Worm (Caenorhabditis elegans) whole organism, L3 larva: ENCODE data around the gene Y105C5B.18.

Experiments used
- R02D3.7 ChIP-seq: fragments of 150-350 bp; optimal IDR thresholded peaks from 2 replicates; lab custom pipeline; 2014; ENCODE audit warnings: missing biosample characterization, missing genetic modification characterization
- ZK546.5 ChIP-seq: sonication (generic microtip); optimal IDR thresholded peaks from 2 replicates; lab custom pipeline; 2017; ENCODE audit warnings: missing biosample characterization, missing genetic modification characterization
- ama-1 ChIP-seq: fragments of 150-350 bp; optimal IDR thresholded peaks from 2 replicates; lab custom pipeline; 2018
- ceh-16 ChIP-seq: sonication (generic microtip); optimal IDR thresholded peaks from 2 replicates; lab custom pipeline; 2017; ENCODE audit warnings: missing biosample characterization, missing genetic modification characterization
- ceh-28 ChIP-seq: fragments of 150-350 bp; optimal IDR thresholded peaks from 2 replicates; lab custom pipeline; 2014; ENCODE audit warnings: missing biosample characterization, missing genetic modification reagents, missing genetic modification characterization
- ceh-82 ChIP-seq: fragments of 150-350 bp; optimal IDR thresholded peaks from 2 replicates; lab custom pipeline; 2014; ENCODE audit warnings: missing biosample characterization, missing genetic modification characterization
- ceh-9 ChIP-seq: sonication (generic microtip); optimal IDR thresholded peaks from 2 replicates; lab custom pipeline; 2018; ENCODE audit warnings: missing biosample characterization, missing genetic modification characterization
- daf-12 ChIP-seq: fragments of 150-350 bp; optimal IDR thresholded peaks from 2 replicates; lab custom pipeline; 2014; ENCODE audit warnings: missing biosample characterization, missing genetic modification reagents, missing genetic modification characterization
- egl-27 ChIP-seq: sonication (generic microtip); optimal IDR thresholded peaks from 4 replicates; lab custom pipeline; 2017; ENCODE audit warnings: missing biosample characterization, missing genetic modification reagents, missing genetic modification characterization
- egl-5 ChIP-seq: fragments of 150-350 bp; optimal IDR thresholded peaks from 2 replicates; lab custom pipeline; 2017; ENCODE audit warnings: missing biosample characterization, missing genetic modification reagents, missing genetic modification characterization, inconsistent platforms
- elt-2 ChIP-seq: sonication (generic microtip); optimal IDR thresholded peaks from 2 replicates; lab custom pipeline; 2016; ENCODE audit warnings: missing genetic modification reagents, mild to moderate bottlenecking, missing genetic modification characterization, missing compliant biosample characterization
- elt-3 ChIP-seq, 3 experiments: fragments of 150-350 bp in 1 of 3; sonication (generic microtip) in 2 of 3; optimal IDR thresholded peaks; 2 replicates in 2 of 3; 4 replicates in 1 of 3; lab custom pipeline; 2014 to 2017; ENCODE audit warnings: missing biosample characterization in 3 of 3, missing genetic modification characterization in 3 of 3
- fkh-10 ChIP-seq: sonication (generic microtip); optimal IDR thresholded peaks from 2 replicates; lab custom pipeline; 2017; ENCODE audit warnings: missing biosample characterization, missing genetic modification reagents, missing genetic modification characterization
- fkh-2 ChIP-seq: fragments of 150-350 bp; optimal IDR thresholded peaks from 2 replicates; lab custom pipeline; 2014; ENCODE audit warnings: missing biosample characterization, missing genetic modification reagents, missing genetic modification characterization
- jun-1 ChIP-seq: fragments of 150-350 bp; optimal IDR thresholded peaks from 2 replicates; lab custom pipeline; 2014; ENCODE audit warnings: missing biosample characterization, missing genetic modification reagents, missing genetic modification characterization
- lin-15B ChIP-seq: fragments of 150-350 bp; optimal IDR thresholded peaks from 2 replicates; lab custom pipeline; 2014; ENCODE audit warnings: missing biosample characterization, missing genetic modification characterization
- lin-39 ChIP-seq: fragments of 150-350 bp; optimal IDR thresholded peaks from 2 replicates; lab custom pipeline; 2018; ENCODE audit warnings: missing biosample characterization, missing genetic modification reagents, missing genetic modification characterization
- lsy-12 ChIP-seq: sonication (generic microtip); optimal IDR thresholded peaks from 2 replicates; lab custom pipeline; 2016; ENCODE audit warnings: mild to moderate bottlenecking, missing genetic modification characterization, missing compliant biosample characterization
- mdl-1 ChIP-seq: fragments of 150-350 bp; optimal IDR thresholded peaks from 2 replicates; lab custom pipeline; 2014; ENCODE audit warnings: missing biosample characterization, missing genetic modification characterization
- mml-1 ChIP-seq: fragments of 150-350 bp; sonication (generic microtip); optimal IDR thresholded peaks from 3 replicates; lab custom pipeline; 2014; ENCODE audit warnings: missing biosample characterization, missing genetic modification characterization
- nfya-1 ChIP-seq: sonication (generic microtip); optimal IDR thresholded peaks from 2 replicates; lab custom pipeline; 2017; ENCODE audit warnings: missing genetic modification characterization, mild to moderate bottlenecking, missing compliant biosample characterization, antibody characterized with exemption, moderate library complexity; ENCODE audit not compliant: insufficient read depth
- nhr-11 ChIP-seq: fragments of 150-350 bp; optimal IDR thresholded peaks from 2 replicates; lab custom pipeline; 2014; ENCODE audit warnings: missing biosample characterization, missing genetic modification characterization
- nhr-12 ChIP-seq: fragments of 150-350 bp; optimal IDR thresholded peaks from 2 replicates; lab custom pipeline; 2014; ENCODE audit warnings: missing biosample characterization, missing genetic modification characterization
- nhr-237 ChIP-seq: fragments of 150-350 bp; optimal IDR thresholded peaks from 2 replicates; lab custom pipeline; 2014; ENCODE audit warnings: missing biosample characterization, missing genetic modification characterization
- nhr-25 ChIP-seq: sonication (generic microtip); optimal IDR thresholded peaks from 2 replicates; lab custom pipeline; 2017; ENCODE audit warnings: missing biosample characterization, missing genetic modification characterization
- nhr-28 ChIP-seq: fragments of 150-350 bp; optimal IDR thresholded peaks from 2 replicates; lab custom pipeline; 2014; ENCODE audit warnings: missing biosample characterization, missing genetic modification characterization
- nhr-43 ChIP-seq: sonication (generic microtip); optimal IDR thresholded peaks from 2 replicates; lab custom pipeline; 2016; ENCODE audit warnings: mild to moderate bottlenecking, missing genetic modification characterization, missing compliant biosample characterization; ENCODE audit not compliant: poor library complexity, severe bottlenecking
- nhr-76 ChIP-seq: fragments of 150-350 bp; sonication (generic microtip); optimal IDR thresholded peaks from 5 replicates; lab custom pipeline; 2014; ENCODE audit warnings: missing biosample characterization, missing genetic modification characterization
- nhr-77 ChIP-seq: fragments of 150-350 bp; optimal IDR thresholded peaks from 2 replicates; lab custom pipeline; 2014; ENCODE audit warnings: missing biosample characterization, missing genetic modification characterization
- pha-4 ChIP-seq: fragments of 150-350 bp; optimal IDR thresholded peaks from 2 replicates; lab custom pipeline; 2014; ENCODE audit warnings: missing biosample characterization, missing genetic modification reagents, missing genetic modification characterization
- pqm-1 ChIP-seq: fragments of 150-350 bp; optimal IDR thresholded peaks from 2 replicates; lab custom pipeline; 2017; ENCODE audit warnings: missing biosample characterization, missing genetic modification characterization, inconsistent platforms
- sea-2 ChIP-seq: fragments of 150-350 bp; sonication (generic microtip); optimal IDR thresholded peaks from 4 replicates; lab custom pipeline; 2014; ENCODE audit warnings: missing biosample characterization, missing genetic modification reagents, missing genetic modification characterization
- skn-1 ChIP-seq: fragments of 150-350 bp; optimal IDR thresholded peaks from 2 replicates; lab custom pipeline; 2014; ENCODE audit warnings: missing biosample characterization, missing genetic modification characterization
- snpc-4 ChIP-seq: fragments of 150-350 bp; optimal IDR thresholded peaks from 2 replicates; lab custom pipeline; 2014; ENCODE audit warnings: missing biosample characterization, missing genetic modification characterization
- tbx-2 ChIP-seq: sonication (generic microtip); optimal IDR thresholded peaks from 2 replicates; lab custom pipeline; 2016; ENCODE audit warnings: mild to moderate bottlenecking, missing genetic modification characterization, missing compliant biosample characterization
- ztf-4 ChIP-seq: fragments of 150-350 bp; optimal IDR thresholded peaks from 2 replicates; lab custom pipeline; 2014; ENCODE audit warnings: missing biosample characterization, missing genetic modification characterization

Gene Y105C5B.18

ce11 chrIV:15964307-15964706 is at the start of gene Y105C5B.18:
Y105C5B.18 (plus strand) TSS chrIV:15964607.
- TF ChIP-seq ceh-9 (tag; lab: Kevin White, UChicago) (no peak), egl-5 (no peak), sea-2 (GFP tag; lab: Kevin White, UChicago) (no peak), nhr-237 (tag; lab: Kevin White, UChicago) (no peak), ceh-82 (tag; lab: Kevin White, UChicago) (no peak), nhr-25 (tag; lab: Kevin White, UChicago) (no peak), pqm-1 (tag; lab: Kevin White, UChicago) (no peak), lin-39 (tag; lab: Kevin White, UChicago) (no peak), nhr-77 (tag; lab: Kevin White, UChicago) (no peak)
- TF ChIP-seq, all 47 proteins: peak for 0

ce11 chrIV:15915061-15915460 is 49.3 kb upstream of the Y105C5B.18 start:
- no peak for TF ChIP-seq nhr-43
- TF ChIP-seq egl-27 = no peak
- no peak for TF ChIP-seq sea-2 (GFP tag; lab: Kevin White, UChicago)
- TF ChIP-seq nhr-11 = no peak
- TF ChIP-seq ztf-4 (tag; lab: Kevin White, UChicago) = no peak
- TF ChIP-seq lsy-12 (tag; lab: Kevin White, UChicago) = no peak
- no peak for TF ChIP-seq daf-12
- no peak for TF ChIP-seq ceh-16
- no peak for TF ChIP-seq ceh-82 (tag; lab: Kevin White, UChicago)
- TF ChIP-seq nhr-76 (tag; lab: Kevin White, UChicago) = no peak
- TF ChIP-seq lin-39 (tag; lab: Kevin White, UChicago) = no peak
- TF ChIP-seq R02D3.7 (tag; lab: Kevin White, UChicago) = no peak

- TF ChIP-seq nhr-12 (tag; lab: Kevin White, UChicago) (no peak), snpc-4 (tag; lab: Kevin White, UChicago) (no peak)
These were observed 41.4 kb upstream of the Y105C5B.18 start for ce11 chrIV:15923000-15923399.

- no peak for TF ChIP-seq jun-1
- no peak for TF ChIP-seq ceh-28 (tag; lab: Kevin White, UChicago)
- TF ChIP-seq fkh-10 (GFP tag; lab: Kevin White, UChicago) = no peak
- no peak for TF ChIP-seq lin-15B (tag; lab: Kevin White, UChicago)
- no peak for TF ChIP-seq ZK546.5 (tag; lab: Kevin White, UChicago)
- no peak for TF ChIP-seq nhr-12 (tag; lab: Kevin White, UChicago)
- TF ChIP-seq, all 47 proteins: peak for 0
These were observed 37.7 kb upstream of the Y105C5B.18 start, which contains the start of gene Y105C5B.8 for ce11 chrIV:15926746-15927145. Y105C5B.8 (minus strand) TSS chrIV:15926846.

- TF ChIP-seq ceh-16 = no peak
- no peak for TF ChIP-seq mdl-1 (tag; lab: Kevin White, UChicago)
- no peak for TF ChIP-seq nfya-1 (tag; lab: Kevin White, UChicago)
- TF ChIP-seq ceh-82 (tag; lab: Kevin White, UChicago) = no peak
- no peak for TF ChIP-seq ztf-4 (tag; lab: Kevin White, UChicago)
- no peak for TF ChIP-seq nhr-11
- TF ChIP-seq elt-3 (tag; optimal IDR thresholded peaks at IDR 0.05; lab: Kevin White, UChicago) = peak in 1 of 3 experiments; percentile 25
- no peak for TF ChIP-seq fkh-2 (tag; lab: Kevin White, UChicago)
- no peak for TF ChIP-seq ZK546.5 (tag; lab: Kevin White, UChicago)
- TF ChIP-seq nhr-12 (tag; lab: Kevin White, UChicago) = no peak
- no peak for TF ChIP-seq tbx-2 (tag; lab: Kevin White, UChicago)
- TF ChIP-seq skn-1 (tag; lab: Kevin White, UChicago) = peak; percentile 15
- TF ChIP-seq mml-1 (tag; lab: Kevin White, UChicago) = no peak
- TF ChIP-seq nhr-25 (tag; lab: Kevin White, UChicago) = no peak
- peak; percentile 15 for TF ChIP-seq pha-4 (tag; lab: Kevin White, UChicago)
- peak; percentile 91 for TF ChIP-seq elt-2 (tag; lab: Kevin White, UChicago)
- TF ChIP-seq snpc-4 (tag; lab: Kevin White, UChicago) = no peak
- TF ChIP-seq ama-1 (lab: Kevin White, UChicago) = no peak
- TF ChIP-seq egl-27 = no peak
- TF ChIP-seq ceh-28 (tag; lab: Kevin White, UChicago) = no peak
- no peak for TF ChIP-seq nhr-28
- TF ChIP-seq pqm-1 (tag; lab: Kevin White, UChicago) = peak; percentile 68
- TF ChIP-seq nhr-237 (tag; lab: Kevin White, UChicago) = no peak
These were observed 34.6 kb upstream of the Y105C5B.18 start for ce11 chrIV:15929831-15930230.
